Fruit fly (Drosophila melanogaster) S2 (cell line): ENCODE data around the gene Dad.

ENCODE experiments used
- CG8478 ChIP-seq: fragments of >200 bp; optimal IDR thresholded peaks from 2 replicates; lab custom pipeline; 2018
- CTCF ChIP-seq, 2 experiments: fragments of >200 bp; optimal IDR thresholded peaks; 2 replicates each; lab custom pipeline; 2018

- TF ChIP-seq CG8478 (lab: Kevin White, UChicago) (no peak), CTCF (optimal IDR thresholded peaks at IDR 0.05; lab: Kevin White, UChicago) (no peak)
Observed at dm6 chr3R:17007336-17007735, 46.5 kb upstream of the Dad start.
